Fruit fly (Drosophila melanogaster): ENCODE measurements around the gene hid.

The hid gene

dm6 chr3L:18124138-18124537 lies 61.3 kb downstream of the hid start:
- peak; percentile 38 for TF ChIP-seq Ets65A (GFP tag)
- TF ChIP-seq CG11696 (GFP tag; IDR thresholded peaks at IDR 0.05), result no peak
- TF ChIP-seq Mrtf (GFP tag; IDR thresholded peaks at IDR 0.05), result 0 out of 3 replicates have a peak, but pooled peaks have one; percentile 20

dm6 chr3L:18121889-18122288 lies 63.6 kb downstream of the hid start, which contains the start of gene CG42853:
TSS of gene CG42853 (minus strand) at chr3L:18121989.
- no peak for TF ChIP-seq CG17186 (GFP tag; optimal IDR thresholded peaks at IDR 0.05)
- no peak for TF ChIP-seq NC2β (GFP tag; optimal IDR thresholded peaks at IDR 0.05)
- no peak for TF ChIP-seq CG16863 (GFP tag; optimal IDR thresholded peaks at IDR 0.05)
- TF ChIP-seq slou (GFP tag; optimal IDR thresholded peaks at IDR 0.05), result no peak
- TF ChIP-seq CG4854 (GFP tag; optimal IDR thresholded peaks at IDR 0.05), result no peak

Measured in whole organism, embryonic.